Fruit fly (Drosophila melanogaster): Measurements from ENCODE around the gene CG14322.
A peak's percentile ranks its signal among the peaks of the same experiment; 100 is the strongest.

dm6 chr3R:17716858-17717596 is 69.5 kb downstream of the CG14322 start:
- TF ChIP-seq vvl (GFP tag; IDR thresholded peaks at IDR 0.05): no peak
- TF ChIP-seq cg (GFP tag; optimal IDR thresholded peaks at IDR 0.05): peak; percentile 96
- TF ChIP-seq Dref (GFP tag; IDR thresholded peaks at IDR 0.05): no peak
- TF ChIP-seq fu2 (GFP tag; optimal IDR thresholded peaks at IDR 0.05): peak; percentile 27
- TF ChIP-seq da (GFP tag; optimal IDR thresholded peaks at IDR 0.05): no peak
- no peak for TF ChIP-seq sqz (GFP tag; optimal IDR thresholded peaks at IDR 0.05)
- no peak for TF ChIP-seq CG17802 (tag; optimal IDR thresholded peaks at IDR 0.05)
- peak; percentile 25 for TF ChIP-seq CG8388 (GFP tag; optimal IDR thresholded peaks at IDR 0.05)
- peak; percentile 16 for TF ChIP-seq CG11504 (tag; optimal IDR thresholded peaks at IDR 0.05)
- no peak for TF ChIP-seq CG7928 (GFP tag; optimal IDR thresholded peaks at IDR 0.05)
- TF ChIP-seq CG9727 (GFP tag; optimal IDR thresholded peaks at IDR 0.05): peak; percentile 14
- TF ChIP-seq NC2β (GFP tag; optimal IDR thresholded peaks at IDR 0.05): peak; percentile 44
- TF ChIP-seq CG8089 (GFP tag; optimal IDR thresholded peaks at IDR 0.05): no peak
- peak; percentile 94 for TF ChIP-seq Med (GFP tag)
